Worm (Caenorhabditis elegans) whole organism, L4 larva: ENCODE measurements around the gene F40F8.5.
A peak's percentile ranks its signal among the peaks of the same experiment; 100 is the strongest.

Experiments used
- F10B5.3 ChIP-seq: sonication (generic microtip); optimal IDR thresholded peaks from 2 replicates; lab custom pipeline; 2016; ENCODE audit warnings: mild to moderate bottlenecking, missing genetic modification characterization, missing compliant biosample characterization
- F49E8.2 ChIP-seq: sonication (generic microtip); optimal IDR thresholded peaks from 2 replicates; lab custom pipeline; 2016; ENCODE audit warnings: missing compliant biosample characterization, mild to moderate bottlenecking, missing genetic modification characterization, borderline replicate concordance
- R02D3.7 ChIP-seq: fragments of 150-350 bp; sonication (generic microtip); optimal IDR thresholded peaks from 3 replicates; lab custom pipeline; 2014; ENCODE audit warnings: missing biosample characterization, missing genetic modification characterization
- T20F7.1 ChIP-seq: fragments of 200-800 bp; sonication (Bioruptor generic); optimal IDR thresholded peaks from 2 replicates; lab custom pipeline; 2018; ENCODE audit warnings: mild to moderate bottlenecking, missing genetic modification characterization, missing compliant biosample characterization
- Y75B8A.6 ChIP-seq: fragments of 200-800 bp; sonication (Bioruptor generic); IDR thresholded peaks from 2 replicates; pipeline ENCODE4 v1.3.6; 2022; ENCODE audit warnings: missing genetic modification reagents, missing genetic modification characterization, missing compliant biosample characterization
- aha-1 ChIP-seq: fragments of 150-350 bp; peaks from one replicate; lab custom pipeline; 2014; ENCODE audit warnings: missing biosample characterization, missing genetic modification characterization
- ceh-44 ChIP-seq: fragments of 200-800 bp; sonication (Bioruptor generic); IDR thresholded peaks from 2 replicates; pipeline ENCODE4 v1.3.6; 2022; ENCODE audit warnings: missing genetic modification reagents, missing genetic modification characterization, missing compliant biosample characterization
- ceh-82 ChIP-seq: sonication (generic microtip); optimal IDR thresholded peaks from 2 replicates; lab custom pipeline; 2017; ENCODE audit warnings: missing biosample characterization, missing genetic modification characterization
- ces-1 ChIP-seq: fragments of 150-350 bp; sonication (generic microtip); optimal IDR thresholded peaks from 4 replicates; lab custom pipeline; 2014; ENCODE audit warnings: missing biosample characterization, missing genetic modification reagents, missing genetic modification characterization
- ctbp-1 ChIP-seq: fragments of 200-800 bp; sonication (Bioruptor generic); IDR thresholded peaks from 2 replicates; pipeline ENCODE4 v1.3.6; 2022; ENCODE audit warnings: missing genetic modification reagents, missing genetic modification characterization, missing compliant biosample characterization
- daf-12 ChIP-seq: fragments of 150-350 bp; optimal IDR thresholded peaks from 2 replicates; lab custom pipeline; 2014; ENCODE audit warnings: missing biosample characterization, missing genetic modification reagents, missing genetic modification characterization
- daf-16 ChIP-seq, 3 experiments: sonication (generic microtip); optimal IDR thresholded peaks; 2 replicates each; lab custom pipeline; 2016 to 2017; ENCODE audit warnings: missing genetic modification characterization in 3 of 3, missing genetic modification reagents in 3 of 3, mild to moderate bottlenecking in 2 of 3, missing compliant biosample characterization in 2 of 3, missing biosample characterization in 1 of 3, moderate library complexity in 1 of 3
- daf-8 ChIP-seq: fragments of 200-800 bp; sonication (Bioruptor generic); IDR thresholded peaks from 2 replicates; pipeline ENCODE4 v1.3.6; 2022; ENCODE audit warnings: missing genetic modification characterization, missing compliant biosample characterization
- dmd-6 ChIP-seq: fragments of 200-800 bp; sonication (Bioruptor generic); IDR thresholded peaks from 2 replicates; pipeline ENCODE4 v1.3.6; 2022; ENCODE audit warnings: missing genetic modification reagents, missing genetic modification characterization, missing compliant biosample characterization
- dpl-1 ChIP-seq: fragments of 150-350 bp; optimal IDR thresholded peaks from 2 replicates; lab custom pipeline; 2014; ENCODE audit warnings: missing biosample characterization, missing genetic modification reagents, missing genetic modification characterization
- dve-1 ChIP-seq: sonication (generic microtip); optimal IDR thresholded peaks from 2 replicates; lab custom pipeline; 2017; ENCODE audit warnings: antibody characterized with exemption, mild to moderate bottlenecking, missing genetic modification characterization, missing compliant biosample characterization; ENCODE audit not compliant: insufficient read depth
- egl-27 ChIP-seq: sonication (generic microtip); optimal IDR thresholded peaks from 3 replicates; lab custom pipeline; 2017; ENCODE audit warnings: missing biosample characterization, missing genetic modification reagents, missing genetic modification characterization
- hlh-11 ChIP-seq: fragments of 200-800 bp; sonication (Bioruptor generic); optimal IDR thresholded peaks from 2 replicates; lab custom pipeline; 2018; ENCODE audit warnings: mild to moderate bottlenecking, missing genetic modification characterization, missing compliant biosample characterization
- hlh-30 ChIP-seq: sonication (generic microtip); optimal IDR thresholded peaks from 2 replicates; lab custom pipeline; 2017; ENCODE audit warnings: antibody characterized with exemption, mild to moderate bottlenecking, missing genetic modification characterization, missing compliant biosample characterization; ENCODE audit not compliant: insufficient read depth
- lim-7 ChIP-seq: fragments of 200-800 bp; sonication (Bioruptor generic); IDR thresholded peaks from 2 replicates; pipeline ENCODE4 v1.3.6; 2022; ENCODE audit warnings: missing genetic modification characterization, missing compliant biosample characterization
- lin-1 ChIP-seq: fragments of 200-800 bp; sonication (Bioruptor generic); IDR thresholded peaks from 2 replicates; pipeline ENCODE4 v1.3.6; 2022; ENCODE audit warnings: missing genetic modification reagents, missing genetic modification characterization, missing compliant biosample characterization
- lin-13 ChIP-seq: fragments of 150-350 bp; optimal IDR thresholded peaks from 2 replicates; lab custom pipeline; 2014; ENCODE audit warnings: missing biosample characterization, missing genetic modification reagents, missing genetic modification characterization
- lsy-2 ChIP-seq, 2 experiments: fragments of 150-350 bp in 1 of 2; sonication (generic microtip) in 1 of 2; optimal IDR thresholded peaks; 2 replicates each; lab custom pipeline; 2014 to 2017; ENCODE audit warnings: missing biosample characterization in 2 of 2, missing genetic modification characterization in 2 of 2
- mdl-1 ChIP-seq, 2 experiments: fragments of 150-350 bp in 1 of 2; sonication (generic microtip) in 1 of 2; optimal IDR thresholded peaks; 2 replicates each; lab custom pipeline; 2014 to 2017; ENCODE audit warnings: missing biosample characterization in 2 of 2, missing genetic modification characterization in 2 of 2
- mep-1 ChIP-seq: fragments of 150-350 bp; sonication (generic microtip); optimal IDR thresholded peaks from 3 replicates; lab custom pipeline; 2014; ENCODE audit warnings: missing biosample characterization, missing genetic modification characterization
- mes-2 ChIP-seq: sonication (generic microtip); optimal IDR thresholded peaks from 2 replicates; lab custom pipeline; 2016; ENCODE audit warnings: missing genotype, mild to moderate bottlenecking, missing genetic modification characterization, missing compliant biosample characterization; ENCODE audit not compliant: poor library complexity, severe bottlenecking
- mxl-3 ChIP-seq: fragments of 200-800 bp; sonication (Bioruptor generic); optimal IDR thresholded peaks from 2 replicates; lab custom pipeline; 2018; ENCODE audit warnings: mild to moderate bottlenecking, missing genetic modification characterization, missing compliant biosample characterization
- nhr-10 ChIP-seq: fragments of 150-350 bp; optimal IDR thresholded peaks from 2 replicates; lab custom pipeline; 2014; ENCODE audit warnings: missing biosample characterization, missing genetic modification characterization
- nhr-237 ChIP-seq: sonication (generic microtip); optimal IDR thresholded peaks from 2 replicates; lab custom pipeline; 2017; ENCODE audit warnings: missing biosample characterization, missing genetic modification characterization
- nhr-28 ChIP-seq: fragments of 150-350 bp; optimal IDR thresholded peaks from 2 replicates; lab custom pipeline; 2014; ENCODE audit warnings: missing biosample characterization, missing genetic modification characterization
- nhr-42 ChIP-seq: fragments of 200-800 bp; sonication (Bioruptor generic); IDR thresholded peaks from 2 replicates; pipeline ENCODE4 v1.3.6; 2022; ENCODE audit warnings: missing genetic modification characterization, missing compliant biosample characterization
- nhr-76 ChIP-seq: fragments of 150-350 bp; optimal IDR thresholded peaks from 2 replicates; lab custom pipeline; 2014; ENCODE audit warnings: missing biosample characterization, missing genetic modification characterization
- pqm-1 ChIP-seq: sonication (generic microtip); optimal IDR thresholded peaks from 2 replicates; lab custom pipeline; 2017; ENCODE audit warnings: missing biosample characterization, missing genetic modification characterization
- skn-1 ChIP-seq: fragments of 150-350 bp; optimal IDR thresholded peaks from 2 replicates; lab custom pipeline; 2014; ENCODE audit warnings: missing biosample characterization, missing genetic modification characterization
- spr-3 ChIP-seq: fragments of 200-800 bp; sonication (Bioruptor generic); optimal IDR thresholded peaks from 2 replicates; lab custom pipeline; 2018; ENCODE audit warnings: mild to moderate bottlenecking, missing genetic modification characterization, missing compliant biosample characterization
- tra-1 ChIP-seq: fragments of 200-800 bp; sonication (Bioruptor generic); IDR thresholded peaks from 2 replicates; pipeline ENCODE4 v1.3.6; 2022; ENCODE audit warnings: missing genetic modification reagents, missing genetic modification characterization, missing compliant biosample characterization
- unc-62 ChIP-seq, 3 experiments: fragments of 150-350 bp in 1 of 3; sonication (generic microtip); optimal IDR thresholded peaks in 2 of 3; peaks in 1 of 3; 1 replicate in 1 of 3; 2 replicates in 2 of 3; lab custom pipeline; 2014 to 2017; ENCODE audit warnings: missing biosample characterization in 3 of 3, missing genetic modification characterization in 3 of 3, missing genetic modification reagents in 3 of 3, missing genotype in 1 of 3
- zag-1 ChIP-seq: fragments of 150-350 bp; optimal IDR thresholded peaks from 2 replicates; lab custom pipeline; 2014; ENCODE audit warnings: missing biosample characterization, missing genetic modification characterization
- zfp-3 ChIP-seq: fragments of 200-800 bp; sonication (Bioruptor generic); conservative IDR thresholded peaks from 2 replicates; pipeline ENCODE4 v1.3.6; 2022; ENCODE audit warnings: missing genetic modification reagents, missing genetic modification characterization, missing compliant biosample characterization

F40F8.5 gene

DNA sequence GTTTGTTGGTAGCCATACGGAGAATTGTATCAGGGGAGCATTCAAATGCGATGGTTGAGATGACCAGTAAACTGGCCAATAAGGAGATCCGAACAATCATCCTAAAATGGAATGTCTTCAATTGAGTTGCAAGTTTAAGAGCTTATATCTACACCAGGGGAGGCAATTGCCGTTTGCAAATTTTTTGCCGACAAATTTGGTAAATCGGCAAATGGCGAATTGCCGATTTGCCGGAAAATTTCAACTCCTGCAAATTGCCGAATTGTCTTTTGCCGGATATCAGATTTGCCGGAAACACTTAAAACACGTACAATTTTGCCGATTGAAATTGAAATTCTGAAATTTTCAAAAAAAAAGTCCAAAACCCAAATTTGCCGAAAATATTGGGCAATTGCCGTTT, at the start of gene F40F8.5:
Gene F40F8.5 (minus strand): TSS at position 101 of the 400 bp plus-strand sequence.
- no peak for TF ChIP-seq lin-1 (GFP tag; lab: Robert Waterston, UW)
- TF ChIP-seq egl-27 (tag; lab: Kevin White, UChicago): no peak
- TF ChIP-seq ceh-82 (tag; lab: Kevin White, UChicago): no peak
- no peak for TF ChIP-seq lin-13 (GFP tag; lab: Kevin White, UChicago)
- TF ChIP-seq nhr-10 (tag; lab: Kevin White, UChicago): no peak
- TF ChIP-seq F10B5.3 (tag; lab: Kevin White, UChicago): no peak
- no peak for TF ChIP-seq spr-3 (GFP tag; lab: Kevin White, UChicago)
- TF ChIP-seq, all 104 proteins: peak for 0

DNA sequence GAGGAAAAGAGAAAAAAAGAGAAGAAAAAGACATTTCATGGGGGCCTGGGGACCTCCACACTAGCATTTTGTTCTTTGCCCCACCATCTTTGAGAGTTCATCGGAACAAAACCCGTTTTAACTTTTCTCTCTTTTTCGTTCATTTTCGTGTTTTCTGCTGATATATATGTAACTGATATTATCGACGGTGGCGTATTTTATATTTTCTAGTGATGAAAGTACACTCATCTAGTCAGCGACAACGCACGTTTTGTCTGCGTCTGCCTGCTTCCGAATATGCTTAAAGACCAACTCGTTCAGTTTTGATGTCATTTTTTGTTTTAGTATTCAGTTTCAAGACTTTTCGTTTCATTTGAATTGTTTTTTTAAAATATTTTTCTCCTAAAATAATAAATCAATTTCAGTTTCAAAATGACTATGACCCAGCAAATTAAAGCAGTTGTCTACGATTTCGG, 46.5 kb upstream of the F40F8.5 start, which contains the start of gene bigr-1:
Gene bigr-1 (plus strand): TSS at position 405 of the 455 bp plus-strand sequence.
- TF ChIP-seq dve-1 (tag; lab: Kevin White, UChicago): peak; percentile 24
- TF ChIP-seq mxl-3 (GFP tag; lab: Kevin White, UChicago): peak; percentile 68
- TF ChIP-seq nhr-76 (tag; lab: Kevin White, UChicago): no peak
- peak; percentile 21 for TF ChIP-seq pqm-1 (tag; lab: Kevin White, UChicago)
- peak; percentile 20 for TF ChIP-seq mep-1 (tag; lab: Kevin White, UChicago)
- peak; percentile 68 for TF ChIP-seq dmd-6
- TF ChIP-seq nhr-28 (tag; lab: Kevin White, UChicago): peak; percentile 98
- no peak for TF ChIP-seq nhr-237 (tag; lab: Kevin White, UChicago)
- peak in 1 of 2 experiments; percentile 2 for TF ChIP-seq lsy-2 (tag; optimal IDR thresholded peaks at IDR 0.05; lab: Kevin White, UChicago)
- TF ChIP-seq ceh-44 (GFP tag; lab: Robert Waterston, UW): no peak
- peak; percentile 3 for TF ChIP-seq hlh-30 (tag; lab: Kevin White, UChicago)
- TF ChIP-seq mdl-1 (tag; optimal IDR thresholded peaks at IDR 0.05; lab: Kevin White, UChicago): peak in 1 of 2 experiments; percentile 54
- TF ChIP-seq aha-1 (tag; lab: Kevin White, UChicago): peak; percentile 78
- no peak for TF ChIP-seq lin-1 (GFP tag; lab: Robert Waterston, UW)
- no peak for TF ChIP-seq F49E8.2
- TF ChIP-seq mes-2 (tag; lab: Kevin White, UChicago): peak; percentile 28
- no peak for TF ChIP-seq nhr-42
- no peak for TF ChIP-seq daf-16 (GFP tag; optimal IDR thresholded peaks at IDR 0.05; lab: Kevin White, UChicago)
- peak; percentile 18 for TF ChIP-seq daf-16 (tag; optimal IDR thresholded peaks at IDR 0.05; lab: Kevin White, UChicago)
- no peak for TF ChIP-seq R02D3.7 (tag; lab: Kevin White, UChicago)
- TF ChIP-seq Y75B8A.6 (GFP tag; lab: Robert Waterston, UW): no peak
- no peak for TF ChIP-seq tra-1 (GFP tag; lab: Robert Waterston, UW)
- TF ChIP-seq lim-7 (GFP tag; lab: Robert Waterston, UW): no peak
- no peak for TF ChIP-seq zag-1 (tag; lab: Kevin White, UChicago)
- TF ChIP-seq dpl-1 (GFP tag; lab: Kevin White, UChicago): no peak
- peak; percentile 47 for TF ChIP-seq hlh-11 (tag; lab: Kevin White, UChicago)
- TF ChIP-seq ces-1 (GFP tag; lab: Kevin White, UChicago): no peak
- TF ChIP-seq skn-1 (tag; lab: Kevin White, UChicago): no peak
- no peak for TF ChIP-seq daf-8 (GFP tag; lab: Robert Waterston, UW)
- no peak for TF ChIP-seq zfp-3

ce11 chrII:11178737-11179136, 44.0 kb upstream of the F40F8.5 start:
- no peak for TF ChIP-seq daf-12 (tag; lab: Kevin White, UChicago)
- TF ChIP-seq T20F7.1: no peak
- TF ChIP-seq unc-62 (GFP tag; optimal IDR thresholded peaks at IDR 0.05 in 1 of 2; lab: Kevin White, UChicago): peak in 1 of 2 experiments; percentile 68
- no peak for TF ChIP-seq unc-62 (tag; optimal IDR thresholded peaks at IDR 0.05; lab: Kevin White, UChicago)
- TF ChIP-seq ctbp-1 (GFP tag; lab: Robert Waterston, UW): no peak
- TF ChIP-seq nhr-28 (tag; lab: Kevin White, UChicago): peak; percentile 44
